Fruit fly (Drosophila melanogaster) whole organism, embryonic: ENCODE results near the gene Nup160.

ENCODE experiments used
- Asciz ChIP-seq: fragments of 200-800 bp; sonication (Bioruptor generic); optimal IDR thresholded peaks from 2 replicates; lab custom pipeline; 2017; ENCODE audit warnings: missing biosample characterization, mild to moderate bottlenecking, missing genetic modification characterization, missing genetic modification reagents
- Bgb ChIP-seq: fragments of 200-800 bp; sonication (Bioruptor generic); IDR thresholded peaks from 2 replicates; pipeline ENCODE4 v1.3.6; 2022; ENCODE audit warnings: missing biosample characterization, missing genetic modification characterization; ENCODE audit not compliant: partially characterized antibody
- CG13296 ChIP-seq: fragments of 200-800 bp; sonication (Bioruptor generic); optimal IDR thresholded peaks from 3 replicates; lab custom pipeline; 2018; ENCODE audit warnings: missing biosample characterization, mild to moderate bottlenecking, missing genetic modification characterization
- CG14441 ChIP-seq: fragments of 200-800 bp; sonication (Bioruptor generic); IDR thresholded peaks from 2 replicates; pipeline ENCODE4 v1.3.6; 2022; ENCODE audit warnings: missing biosample characterization, missing genetic modification characterization
- CG1647 ChIP-seq: fragments of 200-800 bp; sonication (Bioruptor generic); optimal IDR thresholded peaks from 3 replicates; lab custom pipeline; 2016; ENCODE audit warnings: missing biosample characterization, missing genetic modification characterization
- CG16779 ChIP-seq: fragments of 200-800 bp; sonication (Bioruptor generic); IDR thresholded peaks from 2 replicates; pipeline ENCODE4 v1.3.6; 2022; ENCODE audit warnings: missing biosample characterization, missing genetic modification characterization
- CG17328 ChIP-seq: fragments of 200-800 bp; sonication (Bioruptor generic); IDR thresholded peaks from 2 replicates; pipeline ENCODE4 v1.3.6; 2022; ENCODE audit warnings: missing biosample characterization, missing genetic modification characterization
- CG17361 ChIP-seq: fragments of 200-800 bp; sonication (Bioruptor generic); IDR thresholded peaks from 3 replicates; pipeline ENCODE4 v1.3.6; 2022; ENCODE audit warnings: missing biosample characterization, missing genetic modification characterization
- CG3995 ChIP-seq: fragments of 200-800 bp; sonication (Bioruptor generic); optimal IDR thresholded peaks from 3 replicates; lab custom pipeline; 2016; ENCODE audit warnings: missing biosample characterization, missing genetic modification characterization
- CG4820 ChIP-seq: fragments of 200-800 bp; sonication (Bioruptor generic); optimal IDR thresholded peaks from 3 replicates; lab custom pipeline; 2016; ENCODE audit warnings: missing biosample characterization, missing genetic modification characterization
- CG6175 ChIP-seq: fragments of 200-800 bp; sonication (Bioruptor generic); IDR thresholded peaks from 3 replicates; pipeline ENCODE4 v1.3.6; 2022; ENCODE audit warnings: missing biosample characterization, missing genetic modification characterization
- CG7963 ChIP-seq: fragments of 200-800 bp; sonication (Bioruptor generic); IDR thresholded peaks from 3 replicates; pipeline ENCODE4 v1.3.6; 2022; ENCODE audit warnings: missing biosample characterization, missing genetic modification characterization; ENCODE audit not compliant: partially characterized antibody
- CG8765 ChIP-seq: fragments of 200-800 bp; sonication (Bioruptor generic); IDR thresholded peaks from 2 replicates; pipeline ENCODE4 v1.3.6; 2022; ENCODE audit warnings: missing biosample characterization, missing genetic modification characterization
- CG9437 ChIP-seq: fragments of 200-800 bp; sonication (Bioruptor generic); optimal IDR thresholded peaks from 2 replicates; lab custom pipeline; 2018; ENCODE audit warnings: missing biosample characterization, mild to moderate bottlenecking, missing genetic modification characterization
- CG9797 ChIP-seq: fragments of 200-800 bp; sonication (Bioruptor generic); optimal IDR thresholded peaks from 3 replicates; lab custom pipeline; 2018; ENCODE audit warnings: missing biosample characterization, mild to moderate bottlenecking, missing genetic modification characterization
- CoRest ChIP-seq: fragments of 200-800 bp; sonication (Bioruptor generic); optimal IDR thresholded peaks from 3 replicates; lab custom pipeline; 2018; ENCODE audit warnings: missing biosample characterization, mild to moderate bottlenecking, missing genetic modification characterization, moderate library complexity
- D ChIP-seq, 2 experiments: fragments of 200-800 bp in 1 of 2; fragments of >200 bp in 1 of 2; sonication (Bioruptor generic) in 1 of 2; optimal IDR thresholded peaks; 2 replicates in 1 of 2; 3 replicates in 1 of 2; lab custom pipeline; 2017; ENCODE audit warnings: mild to moderate bottlenecking in 1 of 2, missing biosample characterization in 1 of 2, missing genetic modification characterization in 1 of 2, missing genetic modification reagents in 1 of 2
- Elba2 ChIP-seq: fragments of 200-800 bp; sonication (Bioruptor generic); optimal IDR thresholded peaks from 3 replicates; lab custom pipeline; 2016; ENCODE audit warnings: missing biosample characterization, missing genetic modification characterization
- Hmr ChIP-seq: fragments of 200-800 bp; sonication (Bioruptor generic); optimal IDR thresholded peaks from 3 replicates; lab custom pipeline; 2017; ENCODE audit warnings: mild to moderate bottlenecking, missing biosample characterization, missing genetic modification reagents, missing genetic modification characterization
- Hmx ChIP-seq: fragments of 200-800 bp; sonication (Bioruptor generic); optimal IDR thresholded peaks from 2 replicates; lab custom pipeline; 2016; ENCODE audit warnings: missing biosample characterization, missing genetic modification characterization
- Meics ChIP-seq: fragments of 200-800 bp; sonication (Bioruptor generic); optimal IDR thresholded peaks from 2 replicates; lab custom pipeline; 2017; ENCODE audit warnings: missing biosample characterization, mild to moderate bottlenecking, missing genetic modification characterization
- Mrtf ChIP-seq: fragments of 200-800 bp; sonication (Bioruptor generic); IDR thresholded peaks from 3 replicates; pipeline ENCODE4 v1.3.6; 2022; ENCODE audit warnings: missing biosample characterization, missing genetic modification characterization
- NC2β ChIP-seq: fragments of 200-800 bp; sonication (Bioruptor generic); optimal IDR thresholded peaks from 2 replicates; lab custom pipeline; 2016; ENCODE audit warnings: missing biosample characterization, missing genetic modification characterization
- NK7.1 ChIP-seq: fragments of 200-800 bp; sonication (Bioruptor generic); optimal IDR thresholded peaks from 3 replicates; lab custom pipeline; 2016; ENCODE audit warnings: missing biosample characterization, missing genetic modification characterization
- Nf-YA ChIP-seq: fragments of 200-800 bp; sonication (Bioruptor generic); IDR thresholded peaks from 2 replicates; pipeline ENCODE4 v1.3.6; 2022; ENCODE audit warnings: missing biosample characterization, missing genetic modification characterization
- Sin3A ChIP-seq: fragments of >200 bp; optimal IDR thresholded peaks from 2 replicates; lab custom pipeline; 2018
- Sox102F ChIP-seq: fragments of 200-800 bp; sonication (Bioruptor generic); optimal IDR thresholded peaks from 2 replicates; lab custom pipeline; 2018; ENCODE audit warnings: missing biosample characterization, mild to moderate bottlenecking, missing genetic modification characterization, moderate library complexity
- Trl ChIP-seq, 3 experiments: fragments of >200 bp in 2 of 3; fragments of 200-800 bp in 1 of 3; sonication (Bioruptor generic) in 1 of 3; optimal IDR thresholded peaks; 2 replicates in 1 of 3; 3 replicates in 2 of 3; lab custom pipeline; 2016 to 2017; ENCODE audit warnings: missing biosample characterization in 1 of 3, missing genetic modification characterization in 1 of 3
- Usf ChIP-seq: fragments of 200-800 bp; sonication (Bioruptor generic); optimal IDR thresholded peaks from 2 replicates; lab custom pipeline; 2017; ENCODE audit warnings: missing genotype, missing biosample characterization, missing genetic modification characterization
- abd-A ChIP-seq: fragments of 200-800 bp; sonication (Bioruptor generic); optimal IDR thresholded peaks from 3 replicates; lab custom pipeline; 2019; ENCODE audit warnings: missing biosample characterization, mild to moderate bottlenecking, missing genetic modification characterization, moderate library complexity
- bsh ChIP-seq, 2 experiments: fragments of 200-800 bp; sonication (Bioruptor generic); optimal IDR thresholded peaks; 2 replicates each; lab custom pipeline; 2017 to 2018; ENCODE audit warnings: mild to moderate bottlenecking in 2 of 2, missing biosample characterization in 2 of 2, missing genetic modification characterization in 2 of 2, moderate library complexity in 1 of 2
- btn ChIP-seq: fragments of 200-800 bp; sonication (Bioruptor generic); optimal IDR thresholded peaks from 2 replicates; lab custom pipeline; 2016; ENCODE audit warnings: missing biosample characterization, missing genetic modification characterization
- cwo ChIP-seq: fragments of 200-800 bp; sonication (Bioruptor generic); optimal IDR thresholded peaks from 3 replicates; lab custom pipeline; 2017; ENCODE audit warnings: missing biosample characterization, missing genetic modification characterization, mild to moderate bottlenecking, moderate library complexity, missing genetic modification reagents
- exex ChIP-seq: fragments of 200-800 bp; sonication (Bioruptor generic); optimal IDR thresholded peaks from 4 replicates; lab custom pipeline; 2018; ENCODE audit warnings: missing biosample characterization, mild to moderate bottlenecking, missing genetic modification characterization, moderate library complexity
- gcm ChIP-seq: fragments of 200-800 bp; sonication (Bioruptor generic); optimal IDR thresholded peaks from 2 replicates; lab custom pipeline; 2019; ENCODE audit warnings: missing biosample characterization, mild to moderate bottlenecking, missing genetic modification characterization, moderate library complexity
- gem ChIP-seq: fragments of 200-800 bp; sonication (Bioruptor generic); optimal IDR thresholded peaks from 2 replicates; lab custom pipeline; 2019; ENCODE audit warnings: missing biosample characterization, mild to moderate bottlenecking, missing genetic modification characterization, moderate library complexity
- gsb ChIP-seq: fragments of 200-800 bp; sonication (Bioruptor generic); IDR thresholded peaks from 2 replicates; pipeline ENCODE4 v1.3.6; 2022; ENCODE audit warnings: missing biosample characterization, missing genetic modification characterization
- h ChIP-seq: fragments of >200 bp; optimal IDR thresholded peaks from 2 replicates; lab custom pipeline; 2017
- her ChIP-seq: fragments of 200-800 bp; sonication (Bioruptor generic); optimal IDR thresholded peaks from 2 replicates; lab custom pipeline; 2016; ENCODE audit warnings: missing biosample characterization, missing genetic modification characterization
- pros ChIP-seq: fragments of 200-800 bp; sonication (Bioruptor generic); optimal IDR thresholded peaks from 3 replicates; lab custom pipeline; 2019; ENCODE audit warnings: missing biosample characterization, mild to moderate bottlenecking, missing genetic modification characterization, moderate library complexity
- sc ChIP-seq, 3 experiments: fragments of >200 bp in 2 of 3; fragments of 200-800 bp in 1 of 3; sonication (Bioruptor generic) in 1 of 3; optimal IDR thresholded peaks; 2 replicates in 2 of 3; 3 replicates in 1 of 3; lab custom pipeline; 2017; ENCODE audit warnings: mild to moderate bottlenecking in 1 of 3, missing biosample characterization in 1 of 3, missing genetic modification characterization in 1 of 3, missing genetic modification reagents in 1 of 3
- schlank ChIP-seq: fragments of 200-800 bp; sonication (Bioruptor generic); optimal IDR thresholded peaks from 2 replicates; lab custom pipeline; 2018; ENCODE audit warnings: missing biosample characterization, mild to moderate bottlenecking, missing genetic modification characterization
- sens ChIP-seq: fragments of 200-800 bp; sonication (Bioruptor generic); peaks from one replicate; lab custom pipeline; 2016; ENCODE audit warnings: missing biosample characterization, missing genetic modification characterization
- sr ChIP-seq: fragments of 200-800 bp; sonication (Bioruptor generic); IDR thresholded peaks from 3 replicates; pipeline ENCODE4 v1.3.6; 2022; ENCODE audit warnings: missing biosample characterization, missing genetic modification characterization
- stwl ChIP-seq: fragments of 200-800 bp; sonication (Bioruptor generic); optimal IDR thresholded peaks from 3 replicates; lab custom pipeline; 2018; ENCODE audit warnings: missing biosample characterization, mild to moderate bottlenecking, missing genetic modification characterization, moderate library complexity
- tup ChIP-seq: fragments of 200-800 bp; sonication (Bioruptor generic); optimal IDR thresholded peaks from 2 replicates; lab custom pipeline; 2016; ENCODE audit warnings: missing biosample characterization, mild to moderate bottlenecking, missing genetic modification characterization, moderate library complexity
- unc-4 ChIP-seq: fragments of 200-800 bp; sonication (Bioruptor generic); IDR thresholded peaks from 2 replicates; pipeline ENCODE4 v1.3.6; 2022; ENCODE audit warnings: missing biosample characterization, missing genetic modification characterization; ENCODE audit not compliant: partially characterized antibody
- vnd ChIP-seq: fragments of 200-800 bp; sonication (Bioruptor generic); IDR thresholded peaks from 3 replicates; pipeline ENCODE4 v1.3.6; 2022; ENCODE audit warnings: missing biosample characterization, missing genetic modification characterization; ENCODE audit not compliant: partially characterized antibody
- vvl ChIP-seq: fragments of 200-800 bp; sonication (Bioruptor generic); IDR thresholded peaks from 2 replicates; pipeline ENCODE4 v1.3.6; 2022; ENCODE audit warnings: missing biosample characterization, missing genetic modification characterization

Gene Nup160

DNA sequence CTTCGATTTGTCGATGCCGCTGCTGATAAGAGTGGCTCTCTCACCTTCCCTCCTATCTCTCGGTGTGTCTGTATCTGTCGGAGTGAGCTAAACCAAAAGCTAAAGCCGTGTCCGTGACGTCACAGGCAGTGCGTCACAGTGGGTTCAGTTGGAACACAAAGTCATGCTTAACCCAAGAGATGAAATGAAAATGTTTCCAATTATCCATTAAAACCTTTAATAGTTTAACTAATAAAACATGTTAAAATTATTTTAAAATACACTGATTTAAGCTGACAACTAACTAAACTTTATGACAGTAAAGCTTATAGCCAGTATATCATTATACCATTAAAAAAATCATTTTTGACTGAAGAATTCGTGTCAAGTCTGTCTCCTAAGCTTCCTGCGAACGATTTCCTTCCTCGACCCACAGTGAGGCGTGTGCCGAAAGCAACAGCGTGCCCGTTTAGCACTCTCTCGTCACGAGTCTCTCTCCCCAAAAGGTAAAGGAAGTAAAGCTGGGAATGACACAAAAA is 10.5 kb upstream of the Nup160 start, which contains the start of gene Idua (continued):
- TF ChIP-seq tup (no peak), D (optimal IDR thresholded peaks at IDR 0.05; lab: Kevin White, UChicago) (no peak), D (GFP tag; optimal IDR thresholded peaks at IDR 0.05; lab: Kevin White, UChicago) (peak; percentile 76), schlank (peak; percentile 28), CG13296 (GFP tag; lab: Kevin White, UChicago) (peak; percentile 85), CG9797 (GFP tag; lab: Kevin White, UChicago) (no peak), Mrtf (GFP tag; lab: Robert Waterston, UW) (no peak), CG9437 (peak; percentile 57), CoRest (tag; lab: Kevin White, UChicago) (peak; percentile 81), Elba2 (GFP tag; lab: Kevin White, UChicago) (no peak), Bgb (no peak), gem (tag; lab: Kevin White, UChicago) (no peak), Hmr (GFP tag; lab: Kevin White, UChicago) (peak; percentile 91), btn (GFP tag; lab: Kevin White, UChicago) (no peak), her (GFP tag; lab: Kevin White, UChicago) (no peak), bsh (GFP tag; optimal IDR thresholded peaks at IDR 0.05; lab: Kevin White, UChicago) (peak; percentile 57 to 64), CG8765 (GFP tag; lab: Robert Waterston, UW) (no peak), CG4820 (GFP tag; lab: Kevin White, UChicago) (peak; percentile 52), sens (GFP tag; lab: Kevin White, UChicago) (peak; percentile 90), NC2β (GFP tag; lab: Kevin White, UChicago) (no peak), Meics (GFP tag; lab: Kevin White, UChicago) (peak; percentile 93), CG3995 (GFP tag; lab: Kevin White, UChicago) (no peak), CG17361 (GFP tag; lab: Robert Waterston, UW) (no peak), CG6175 (GFP tag; lab: Robert Waterston, UW) (0 out of 3 replicates have a peak, but pooled peaks have one; percentile 52), CG14441 (GFP tag; lab: Robert Waterston, UW) (peak; percentile 18; the same call in 1 of the 2 replicates), Sox102F (GFP tag; lab: Kevin White, UChicago) (no peak), vvl (GFP tag; lab: Robert Waterston, UW) (peak; percentile 50), Hmx (no peak), Nf-YA (GFP tag; lab: Robert Waterston, UW) (no peak), CG7963 (GFP tag; lab: Robert Waterston, UW) (no peak), gsb (GFP tag; lab: Robert Waterston, UW) (peak; percentile 40; the same call in 1 of the 2 replicates), abd-A (tag; lab: Kevin White, UChicago) (no peak), Asciz (peak; percentile 70), stwl (no peak), Sin3A (lab: Kevin White, UChicago) (no peak), vnd (GFP tag; lab: Robert Waterston, UW) (no peak), NK7.1 (GFP tag; lab: Kevin White, UChicago) (no peak), Usf (GFP tag; lab: Kevin White, UChicago) (no peak), CG16779 (GFP tag; lab: Robert Waterston, UW) (no peak), CG17328 (GFP tag; lab: Robert Waterston, UW) (no peak), exex (tag; lab: Kevin White, UChicago) (no peak), sc (optimal IDR thresholded peaks at IDR 0.05; lab: Kevin White, UChicago) (no peak), sc (GFP tag; optimal IDR thresholded peaks at IDR 0.05; lab: Kevin White, UChicago) (peak; percentile 17), cwo (GFP tag; lab: Kevin White, UChicago) (peak; percentile 82), gcm (GFP tag; lab: Kevin White, UChicago) (no peak), h (lab: Kevin White, UChicago) (no peak), CG1647 (GFP tag; lab: Kevin White, UChicago) (no peak), sr (GFP tag; lab: Robert Waterston, UW) (no peak), pros (GFP tag; lab: Kevin White, UChicago) (peak; percentile 6), Trl (optimal IDR thresholded peaks at IDR 0.05; lab: Kevin White, UChicago) (no peak), Trl (GFP tag; optimal IDR thresholded peaks at IDR 0.05; lab: Kevin White, UChicago) (no peak), unc-4 (no peak)
